Worm (Caenorhabditis elegans): ENCODE results near the gene glb-2.

DNA sequence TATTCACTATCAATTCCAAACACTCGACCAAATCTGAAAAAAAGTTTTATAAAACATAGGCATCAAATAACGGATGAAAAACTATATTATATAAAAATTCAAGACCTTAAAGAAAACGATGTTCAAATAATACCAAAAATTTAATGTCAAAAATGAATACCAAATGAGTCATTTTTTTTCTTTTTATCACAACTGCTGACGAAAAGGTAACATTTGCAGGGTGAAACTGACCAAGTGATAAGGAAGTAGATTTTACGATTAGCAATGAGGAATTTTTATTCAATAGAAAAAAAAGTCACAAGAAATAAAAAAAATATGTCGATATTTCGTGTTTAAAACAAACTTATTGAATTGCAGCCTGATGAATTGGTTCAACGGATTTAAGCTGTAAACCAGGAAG, 22.8 kb upstream of the glb-2 start, which contains the start of gene C06E4.8:
- TF ChIP-seq mdl-1 (tag; optimal IDR thresholded peaks at IDR 0.05) (no peak), lir-3 (tag; optimal IDR thresholded peaks at IDR 0.05) (no peak), egl-27 (tag; optimal IDR thresholded peaks at IDR 0.05) (no peak), zag-1 (tag; optimal IDR thresholded peaks at IDR 0.05) (no peak), skn-1 (tag; optimal IDR thresholded peaks at IDR 0.05) (no peak), F44E2.7 (GFP tag; IDR thresholded peaks at IDR 0.05) (no peak), nhr-41 (GFP tag; IDR thresholded peaks at IDR 0.05) (no peak), nhr-11 (tag; optimal IDR thresholded peaks at IDR 0.05) (no peak), lin-39 (tag; optimal IDR thresholded peaks at IDR 0.05) (no peak), aha-1 (tag) (no peak), mxl-2 (GFP tag; conservative IDR thresholded peaks at IDR 0.05) (no peak)

Measured in whole organism, L4 larva.